Fruit fly (Drosophila melanogaster) whole organism, embryonic: ENCODE data around the gene CG6923.

ENCODE experiments used
- Ada2b ChIP-seq: fragments of 200-800 bp; sonication (Bioruptor generic); IDR thresholded peaks from 2 replicates; pipeline ENCODE4 v1.3.6; 2022; ENCODE audit warnings: missing biosample characterization, missing genetic modification characterization
- Antp ChIP-seq: fragments of 200-800 bp; sonication (Bioruptor generic); optimal IDR thresholded peaks from 3 replicates; lab custom pipeline; 2016; ENCODE audit warnings: missing biosample characterization, missing genetic modification characterization
- Atf-2 ChIP-seq: fragments of 200-800 bp; sonication (Bioruptor generic); optimal IDR thresholded peaks from 2 replicates; lab custom pipeline; 2016; ENCODE audit warnings: missing biosample characterization, missing genetic modification characterization
- CG10321 ChIP-seq: fragments of 200-800 bp; sonication (Bioruptor generic); IDR thresholded peaks from 2 replicates; pipeline ENCODE4 v1.3.6; 2022; ENCODE audit warnings: missing biosample characterization, missing genetic modification characterization
- CG11085 ChIP-seq: fragments of 200-800 bp; sonication (Bioruptor generic); IDR thresholded peaks from 2 replicates; pipeline ENCODE4 v1.3.6; 2022; ENCODE audit warnings: missing biosample characterization, missing genetic modification characterization
- CG13287 ChIP-seq: fragments of 200-800 bp; sonication (Bioruptor generic); IDR thresholded peaks from 2 replicates; pipeline ENCODE4 v1.3.6; 2022; ENCODE audit warnings: missing biosample characterization, missing genetic modification characterization; ENCODE audit not compliant: partially characterized antibody
- CG14667 ChIP-seq: fragments of 200-800 bp; sonication (Bioruptor generic); IDR thresholded peaks from 2 replicates; pipeline ENCODE4 v1.3.6; 2022; ENCODE audit warnings: missing biosample characterization, missing genetic modification characterization
- CG15073 ChIP-seq: fragments of 200-800 bp; sonication (Bioruptor generic); optimal IDR thresholded peaks from 2 replicates; lab custom pipeline; 2016; ENCODE audit warnings: missing biosample characterization, missing genetic modification characterization
- CG15479 ChIP-seq: fragments of 200-800 bp; sonication (Bioruptor generic); optimal IDR thresholded peaks from 3 replicates; lab custom pipeline; 2019; ENCODE audit warnings: missing biosample characterization, mild to moderate bottlenecking, missing genetic modification characterization, moderate library complexity
- CG17186 ChIP-seq: fragments of 200-800 bp; sonication (Bioruptor generic); optimal IDR thresholded peaks from 3 replicates; lab custom pipeline; 2017; ENCODE audit warnings: missing biosample characterization, missing genetic modification reagents, missing genetic modification characterization
- CG18619 ChIP-seq: fragments of 200-800 bp; sonication (Bioruptor generic); optimal IDR thresholded peaks from 3 replicates; lab custom pipeline; 2017; ENCODE audit warnings: missing biosample characterization, mild to moderate bottlenecking, missing genetic modification characterization
- CG2199 ChIP-seq: fragments of 200-800 bp; sonication (Bioruptor generic); IDR thresholded peaks from 3 replicates; pipeline ENCODE4 v1.3.6; 2022; ENCODE audit warnings: missing biosample characterization, missing genetic modification characterization
- CG2712 ChIP-seq: fragments of 200-800 bp; optimal IDR thresholded peaks from 3 replicates; lab custom pipeline; 2019; ENCODE audit warnings: missing biosample characterization, mild to moderate bottlenecking, missing genetic modification characterization, moderate library complexity
- CG2889 ChIP-seq: fragments of 200-800 bp; sonication (Bioruptor generic); IDR thresholded peaks from 3 replicates; pipeline ENCODE4 v1.3.6; 2022; ENCODE audit warnings: missing biosample characterization, missing genetic modification characterization
- CG31388 ChIP-seq: fragments of 200-800 bp; sonication (Bioruptor generic); optimal IDR thresholded peaks from 2 replicates; lab custom pipeline; 2016; ENCODE audit warnings: missing biosample characterization, missing genetic modification characterization
- CG32772 ChIP-seq: fragments of 200-800 bp; sonication (Bioruptor generic); IDR thresholded peaks from 2 replicates; pipeline ENCODE4 v1.3.6; 2022; ENCODE audit warnings: missing biosample characterization, missing genetic modification characterization
- CG3407 ChIP-seq: fragments of 200-800 bp; sonication (Bioruptor generic); optimal IDR thresholded peaks from 2 replicates; lab custom pipeline; 2018; ENCODE audit warnings: missing biosample characterization, mild to moderate bottlenecking, missing genetic modification characterization
- CG6272 ChIP-seq: fragments of 200-800 bp; sonication (Bioruptor generic); IDR thresholded peaks from 2 replicates; pipeline ENCODE4 v1.3.6; 2022; ENCODE audit warnings: missing biosample characterization, missing genetic modification characterization
- CG6683 ChIP-seq: fragments of 200-800 bp; sonication (Bioruptor generic); optimal IDR thresholded peaks from 2 replicates; lab custom pipeline; 2017; ENCODE audit warnings: missing biosample characterization, mild to moderate bottlenecking, missing genetic modification characterization, missing genetic modification reagents
- CG8281 ChIP-seq: fragments of 200-800 bp; sonication (Bioruptor generic); optimal IDR thresholded peaks from 2 replicates; lab custom pipeline; 2018; ENCODE audit warnings: missing biosample characterization, mild to moderate bottlenecking, missing genetic modification characterization, moderate library complexity
- CG8290 ChIP-seq, 3 experiments: fragments of 200-800 bp; sonication (Bioruptor generic); optimal IDR thresholded peaks; 2 replicates each; lab custom pipeline; 2016 to 2019; ENCODE audit warnings: missing biosample characterization in 3 of 3, missing genetic modification characterization in 3 of 3, mild to moderate bottlenecking in 2 of 3, moderate library complexity in 1 of 3
- CG8924 ChIP-seq: fragments of 200-800 bp; optimal IDR thresholded peaks from 3 replicates; lab custom pipeline; 2019; ENCODE audit warnings: missing biosample characterization, mild to moderate bottlenecking, missing genetic modification characterization, moderate library complexity
- Dll ChIP-seq: fragments of 200-800 bp; sonication (Bioruptor generic); IDR thresholded peaks from 4 replicates; pipeline ENCODE4 v1.3.6; 2022; ENCODE audit warnings: missing biosample characterization, missing genetic modification characterization; ENCODE audit not compliant: partially characterized antibody
- Fer1 ChIP-seq: fragments of 200-800 bp; sonication (Bioruptor generic); optimal IDR thresholded peaks from 2 replicates; lab custom pipeline; 2017; ENCODE audit warnings: missing biosample characterization, mild to moderate bottlenecking, missing genetic modification characterization
- Fer2 ChIP-seq: fragments of 200-800 bp; sonication (Bioruptor generic); optimal IDR thresholded peaks from 2 replicates; lab custom pipeline; 2018; ENCODE audit warnings: missing biosample characterization, mild to moderate bottlenecking, missing genetic modification characterization, moderate library complexity
- HLH4C ChIP-seq: fragments of 200-800 bp; sonication (Bioruptor generic); IDR thresholded peaks from 3 replicates; pipeline ENCODE4 v1.3.6; 2022; ENCODE audit warnings: missing biosample characterization, missing genetic modification characterization; ENCODE audit not compliant: partially characterized antibody
- Hey ChIP-seq: fragments of 200-800 bp; sonication (Bioruptor generic); optimal IDR thresholded peaks from 3 replicates; lab custom pipeline; 2018; ENCODE audit warnings: missing biosample characterization, mild to moderate bottlenecking, missing genetic modification characterization
- Kr ChIP-seq: fragments of 200-800 bp; sonication (Bioruptor generic); optimal IDR thresholded peaks from 2 replicates; lab custom pipeline; 2017; ENCODE audit warnings: missing biosample characterization, mild to moderate bottlenecking, missing genetic modification characterization
- MESR4 ChIP-seq: fragments of 200-800 bp; sonication (Bioruptor generic); optimal IDR thresholded peaks from 2 replicates; lab custom pipeline; 2018; ENCODE audit warnings: missing biosample characterization, mild to moderate bottlenecking, missing genetic modification characterization, moderate library complexity
- Mrtf ChIP-seq: fragments of 200-800 bp; sonication (Bioruptor generic); IDR thresholded peaks from 3 replicates; pipeline ENCODE4 v1.3.6; 2022; ENCODE audit warnings: missing biosample characterization, missing genetic modification characterization
- PHDP ChIP-seq: fragments of 200-800 bp; sonication (Bioruptor generic); optimal IDR thresholded peaks from 3 replicates; lab custom pipeline; 2018; ENCODE audit warnings: missing biosample characterization, mild to moderate bottlenecking, missing genetic modification characterization, moderate library complexity
- Sry-β ChIP-seq: fragments of 200-800 bp; sonication (Bioruptor generic); optimal IDR thresholded peaks from 2 replicates; lab custom pipeline; 2018; ENCODE audit warnings: missing biosample characterization, mild to moderate bottlenecking, missing genetic modification characterization, moderate library complexity
- Usf ChIP-seq: fragments of 200-800 bp; sonication (Bioruptor generic); optimal IDR thresholded peaks from 2 replicates; lab custom pipeline; 2017; ENCODE audit warnings: missing genotype, missing biosample characterization, missing genetic modification characterization
- ap ChIP-seq: fragments of 200-800 bp; sonication (Bioruptor generic); IDR thresholded peaks from 2 replicates; pipeline ENCODE4 v1.3.6; 2022; ENCODE audit warnings: missing biosample characterization, missing genetic modification characterization
- ase ChIP-seq: fragments of 200-800 bp; sonication (Bioruptor generic); IDR thresholded peaks from 3 replicates; pipeline ENCODE4 v1.3.6; 2022; ENCODE audit warnings: missing biosample characterization, missing genetic modification characterization
- chif ChIP-seq, 2 experiments: fragments of 200-800 bp; sonication (Bioruptor generic); optimal IDR thresholded peaks; 3 replicates each; lab custom pipeline; 2016; ENCODE audit warnings: missing biosample characterization in 2 of 2, missing genetic modification characterization in 2 of 2
- chm ChIP-seq: fragments of 200-800 bp; sonication (Bioruptor generic); IDR thresholded peaks from 2 replicates; pipeline ENCODE4 v1.3.6; 2022; ENCODE audit warnings: missing biosample characterization, missing genetic modification characterization
- croc ChIP-seq: fragments of 200-800 bp; sonication (Bioruptor generic); conservative IDR thresholded peaks from 3 replicates; pipeline ENCODE4 v1.3.6; 2022; ENCODE audit warnings: missing biosample characterization, missing genetic modification characterization
- cwo ChIP-seq: fragments of 200-800 bp; sonication (Bioruptor generic); optimal IDR thresholded peaks from 3 replicates; lab custom pipeline; 2017; ENCODE audit warnings: missing biosample characterization, missing genetic modification characterization, mild to moderate bottlenecking, moderate library complexity, missing genetic modification reagents
- ind ChIP-seq: fragments of 200-800 bp; sonication (Bioruptor generic); optimal IDR thresholded peaks from 3 replicates; lab custom pipeline; 2016; ENCODE audit warnings: missing biosample characterization, missing genetic modification characterization
- knrl ChIP-seq: fragments of 200-800 bp; sonication (Bioruptor generic); IDR thresholded peaks from 3 replicates; pipeline ENCODE4 v1.3.6; 2022; ENCODE audit warnings: missing biosample characterization, missing genetic modification characterization; ENCODE audit not compliant: partially characterized antibody
- lbe ChIP-seq: fragments of 200-800 bp; sonication (Bioruptor generic); optimal IDR thresholded peaks from 2 replicates; lab custom pipeline; 2016; ENCODE audit warnings: missing biosample characterization, mild to moderate bottlenecking, missing genetic modification characterization
- maf-S ChIP-seq: fragments of 200-800 bp; sonication (Bioruptor generic); optimal IDR thresholded peaks from 2 replicates; lab custom pipeline; 2016; ENCODE audit warnings: missing biosample characterization, missing genetic modification characterization
- nau ChIP-seq: fragments of 200-800 bp; sonication (Bioruptor generic); optimal IDR thresholded peaks from 3 replicates; lab custom pipeline; 2017; ENCODE audit warnings: missing biosample characterization, mild to moderate bottlenecking, missing genetic modification characterization, missing genetic modification reagents
- onecut ChIP-seq: fragments of 200-800 bp; sonication (Bioruptor generic); IDR thresholded peaks from 2 replicates; pipeline ENCODE4 v1.3.6; 2022; ENCODE audit warnings: missing biosample characterization, missing genetic modification characterization
- p53 ChIP-seq: fragments of 200-800 bp; sonication (Bioruptor generic); optimal IDR thresholded peaks from 2 replicates; lab custom pipeline; 2016; ENCODE audit warnings: missing biosample characterization, missing genetic modification characterization
- rib ChIP-seq: fragments of 200-800 bp; sonication (Bioruptor generic); IDR thresholded peaks from 2 replicates; pipeline ENCODE4 v1.3.6; 2022; ENCODE audit warnings: missing biosample characterization, missing genetic modification characterization
- tgo ChIP-seq: fragments of 200-800 bp; sonication (Bioruptor generic); IDR thresholded peaks from 3 replicates; pipeline ENCODE4 v1.3.6; 2022; ENCODE audit warnings: missing biosample characterization, missing genetic modification characterization
- tna ChIP-seq: fragments of 200-800 bp; sonication (Bioruptor generic); IDR thresholded peaks from 2 replicates; pipeline ENCODE4 v1.3.6; 2022; ENCODE audit warnings: missing biosample characterization, missing genetic modification characterization; ENCODE audit not compliant: partially characterized antibody
- usp ChIP-seq: fragments of >200 bp; optimal IDR thresholded peaks from 2 replicates; lab custom pipeline; 2017; ENCODE audit warnings: missing biosample characterization, missing genetic modification characterization
- zen ChIP-seq: fragments of 200-800 bp; sonication (Bioruptor generic); optimal IDR thresholded peaks from 3 replicates; lab custom pipeline; 2018; ENCODE audit warnings: missing biosample characterization, mild to moderate bottlenecking, missing genetic modification characterization, moderate library complexity

The CG6923 gene

dm6 chr3R:11735337-11735736 is 14.5 kb downstream of the CG6923 start, which contains the start of gene CG14721 (continued):
- TF ChIP-seq lbe (GFP tag; lab: Kevin White, UChicago), result no peak
- TF ChIP-seq CG13287, result peak; percentile 62
- TF ChIP-seq CG8290 (GFP tag; optimal IDR thresholded peaks at IDR 0.05; lab: Kevin White, UChicago), result no peak
- no peak for TF ChIP-seq CG8290 (tag; optimal IDR thresholded peaks at IDR 0.05; lab: Kevin White, UChicago)
- peak in 1 of 2 experiments; percentile 25 for TF ChIP-seq chif (GFP tag; optimal IDR thresholded peaks at IDR 0.05; lab: Kevin White, UChicago)
- no peak for TF ChIP-seq Atf-2
- TF ChIP-seq Usf, result no peak
- no peak for TF ChIP-seq croc (GFP tag; lab: Robert Waterston, UW)
- TF ChIP-seq rib (GFP tag; lab: Robert Waterston, UW), result no peak
- no peak for TF ChIP-seq usp (GFP tag; lab: Kevin White, UChicago)
- peak; percentile 3 for TF ChIP-seq p53 (GFP tag; lab: Kevin White, UChicago)
- no peak for TF ChIP-seq nau (GFP tag; lab: Kevin White, UChicago)
- TF ChIP-seq CG18619 (GFP tag; lab: Kevin White, UChicago), result no peak
- peak; percentile 45 for TF ChIP-seq MESR4
- TF ChIP-seq Sry-β, result no peak
- TF ChIP-seq CG32772 (GFP tag; lab: Robert Waterston, UW), result no peak
- TF ChIP-seq cwo, result no peak
- TF ChIP-seq Fer2, result no peak
- TF ChIP-seq Hey, result no peak
- no peak for TF ChIP-seq tna (GFP tag; lab: Robert Waterston, UW)
- no peak for TF ChIP-seq chm
- no peak for TF ChIP-seq zen (tag; lab: Kevin White, UChicago)
- no peak for TF ChIP-seq ase (GFP tag; lab: Robert Waterston, UW)
- TF ChIP-seq maf-S (GFP tag; lab: Kevin White, UChicago), result no peak
- no peak for TF ChIP-seq CG3407 (GFP tag; lab: Kevin White, UChicago)
- no peak for TF ChIP-seq CG8281 (tag; lab: Kevin White, UChicago)
- TF ChIP-seq PHDP, result no peak
- peak; percentile 56 for TF ChIP-seq knrl (GFP tag; lab: Robert Waterston, UW)
- no peak for TF ChIP-seq CG31388 (GFP tag; lab: Kevin White, UChicago)
- TF ChIP-seq CG10321 (GFP tag; lab: Robert Waterston, UW), result no peak
- no peak for TF ChIP-seq ind (GFP tag; lab: Kevin White, UChicago)
- no peak for TF ChIP-seq CG6683 (GFP tag; lab: Kevin White, UChicago)
- no peak for TF ChIP-seq Kr (GFP tag; lab: Kevin White, UChicago)
- no peak for TF ChIP-seq tgo (GFP tag; lab: Robert Waterston, UW)
- no peak for TF ChIP-seq Mrtf (GFP tag; lab: Robert Waterston, UW)
- TF ChIP-seq CG8924, result no peak
- peak; percentile 37; the same call in 1 of the 3 replicates for TF ChIP-seq HLH4C (GFP tag; lab: Robert Waterston, UW)
- TF ChIP-seq CG17186, result peak; percentile 95
- no peak for TF ChIP-seq CG2199 (GFP tag; lab: Robert Waterston, UW)
- no peak for TF ChIP-seq CG15479 (GFP tag; lab: Kevin White, UChicago)
- no peak for TF ChIP-seq CG14667 (GFP tag; lab: Robert Waterston, UW)
- TF ChIP-seq Ada2b (GFP tag; lab: Robert Waterston, UW), result no peak
- TF ChIP-seq Dll (GFP tag; lab: Robert Waterston, UW), result peak; percentile 71
- no peak for TF ChIP-seq onecut (GFP tag; lab: Robert Waterston, UW)
- TF ChIP-seq CG11085, result no peak
- peak; percentile 42 for TF ChIP-seq Antp (GFP tag; lab: Kevin White, UChicago)
- no peak for TF ChIP-seq ap (GFP tag; lab: Robert Waterston, UW)
- TF ChIP-seq CG2889 (GFP tag; lab: Robert Waterston, UW), result no peak
- no peak for TF ChIP-seq CG2712
- no peak for TF ChIP-seq CG15073 (GFP tag; lab: Kevin White, UChicago)
- TF ChIP-seq CG6272, result peak; percentile 38
- no peak for TF ChIP-seq Fer1 (GFP tag; lab: Kevin White, UChicago)
